Worm (Caenorhabditis elegans) whole organism, L4 larva: ENCODE data around the gene bath-10.

Experiments
- F44E2.7 ChIP-seq: fragments of 200-800 bp; sonication (Bioruptor generic); IDR thresholded peaks from 2 replicates; pipeline ENCODE4 v2.1.2; 2022; ENCODE audit warnings: missing genetic modification characterization, missing compliant biosample characterization
- F49E8.2 ChIP-seq: sonication (generic microtip); optimal IDR thresholded peaks from 2 replicates; lab custom pipeline; 2016; ENCODE audit warnings: missing compliant biosample characterization, mild to moderate bottlenecking, missing genetic modification characterization, borderline replicate concordance
- Y48G9A.11 ChIP-seq: fragments of 200-800 bp; sonication (Bioruptor generic); IDR thresholded peaks from 2 replicates; pipeline ENCODE4 v1.3.6; 2022; ENCODE audit warnings: missing genetic modification reagents, missing genetic modification characterization, missing compliant biosample characterization
- ZK546.5 ChIP-seq, 2 experiments: sonication (generic microtip); optimal IDR thresholded peaks; 2 replicates each; lab custom pipeline; 2017; ENCODE audit warnings: missing biosample characterization in 2 of 2, missing genetic modification characterization in 2 of 2
- arid-1 ChIP-seq: fragments of 200-800 bp; sonication (Bioruptor generic); conservative IDR thresholded peaks from 2 replicates; pipeline ENCODE4 v1.3.6; 2022; ENCODE audit warnings: missing genetic modification reagents, missing genetic modification characterization, missing compliant biosample characterization
- ceh-20 ChIP-seq: fragments of 200-800 bp; sonication (Bioruptor generic); IDR thresholded peaks from 2 replicates; pipeline ENCODE4 v1.3.6; 2022; ENCODE audit warnings: missing genetic modification reagents, missing genetic modification characterization, missing compliant biosample characterization
- ceh-32 ChIP-seq: sonication (generic microtip); optimal IDR thresholded peaks from 2 replicates; lab custom pipeline; 2016; ENCODE audit warnings: mild to moderate bottlenecking, missing genetic modification characterization, missing compliant biosample characterization; ENCODE audit not compliant: poor library complexity
- ceh-62 ChIP-seq: sonication (generic microtip); optimal IDR thresholded peaks from 2 replicates; lab custom pipeline; 2017; ENCODE audit warnings: missing biosample characterization, missing genetic modification characterization
- ctbp-1 ChIP-seq: fragments of 200-800 bp; sonication (Bioruptor generic); IDR thresholded peaks from 2 replicates; pipeline ENCODE4 v1.3.6; 2022; ENCODE audit warnings: missing genetic modification reagents, missing genetic modification characterization, missing compliant biosample characterization
- daf-19 ChIP-seq: fragments of 200-800 bp; sonication (Bioruptor generic); conservative IDR thresholded peaks from 2 replicates; pipeline ENCODE4 v1.3.6; 2022; ENCODE audit warnings: missing genetic modification characterization, missing compliant biosample characterization
- dmd-8 ChIP-seq: fragments of 200-800 bp; sonication (Bioruptor generic); IDR thresholded peaks from 2 replicates; pipeline ENCODE4 v1.3.6; 2022; ENCODE audit warnings: missing genetic modification characterization, missing compliant biosample characterization
- duxl-1 ChIP-seq: sonication (generic microtip); optimal IDR thresholded peaks from 2 replicates; lab custom pipeline; 2016; ENCODE audit warnings: mild to moderate bottlenecking, missing genetic modification characterization, moderate library complexity, missing compliant biosample characterization; ENCODE audit not compliant: poor library complexity
- egl-27 ChIP-seq: sonication (generic microtip); optimal IDR thresholded peaks from 3 replicates; lab custom pipeline; 2017; ENCODE audit warnings: missing biosample characterization, missing genetic modification reagents, missing genetic modification characterization
- fkh-10 ChIP-seq: fragments of 150-350 bp; optimal IDR thresholded peaks from 2 replicates; lab custom pipeline; 2014; ENCODE audit warnings: missing biosample characterization, missing genetic modification reagents, missing genetic modification characterization
- lin-1 ChIP-seq: fragments of 200-800 bp; sonication (Bioruptor generic); IDR thresholded peaks from 2 replicates; pipeline ENCODE4 v1.3.6; 2022; ENCODE audit warnings: missing genetic modification reagents, missing genetic modification characterization, missing compliant biosample characterization
- lin-13 ChIP-seq: fragments of 150-350 bp; optimal IDR thresholded peaks from 2 replicates; lab custom pipeline; 2014; ENCODE audit warnings: missing biosample characterization, missing genetic modification reagents, missing genetic modification characterization
- lin-38 ChIP-seq: fragments of 200-800 bp; sonication (Bioruptor generic); IDR thresholded peaks from 2 replicates; pipeline ENCODE4 v1.3.6; 2022; ENCODE audit warnings: missing genetic modification reagents, missing genetic modification characterization, missing compliant biosample characterization
- lin-39 ChIP-seq: fragments of 150-350 bp; optimal IDR thresholded peaks from 2 replicates; lab custom pipeline; 2014; ENCODE audit warnings: missing biosample characterization, missing genetic modification reagents, missing genetic modification characterization
- madf-9 ChIP-seq: fragments of 200-800 bp; sonication (Bioruptor generic); conservative IDR thresholded peaks from 2 replicates; pipeline ENCODE4 v1.3.6; 2022; ENCODE audit warnings: missing genetic modification reagents, missing genetic modification characterization, missing compliant biosample characterization
- mdt-29 ChIP-seq: fragments of 200-800 bp; sonication (Bioruptor generic); IDR thresholded peaks from 2 replicates; pipeline ENCODE4 v1.3.6; 2022; ENCODE audit warnings: missing genetic modification reagents, missing genetic modification characterization, missing compliant biosample characterization
- nhr-10 ChIP-seq: fragments of 150-350 bp; optimal IDR thresholded peaks from 2 replicates; lab custom pipeline; 2014; ENCODE audit warnings: missing biosample characterization, missing genetic modification characterization
- nhr-102 ChIP-seq: sonication (generic microtip); optimal IDR thresholded peaks from 2 replicates; lab custom pipeline; 2016; ENCODE audit warnings: mild to moderate bottlenecking, missing genetic modification characterization, moderate library complexity, missing compliant biosample characterization
- nhr-11 ChIP-seq: fragments of 150-350 bp; optimal IDR thresholded peaks from 2 replicates; lab custom pipeline; 2014; ENCODE audit warnings: missing biosample characterization, missing genetic modification characterization
- nhr-6 ChIP-seq: fragments of 150-350 bp; optimal IDR thresholded peaks from 2 replicates; lab custom pipeline; 2014; ENCODE audit warnings: missing biosample characterization, missing genetic modification characterization
- pha-4 ChIP-seq, 2 experiments: fragments of 150-350 bp in 1 of 2; fragments of 200-800 bp in 1 of 2; sonication (Bioruptor generic) in 1 of 2; IDR thresholded peaks in 1 of 2; optimal IDR thresholded peaks in 1 of 2; 2 replicates each; pipeline versions ENCODE4 v1.3.6 to Lab custom; 2014 to 2022; ENCODE audit warnings: missing genetic modification characterization in 2 of 2, missing genetic modification reagents in 2 of 2, missing biosample characterization in 1 of 2, missing compliant biosample characterization in 1 of 2
- rbr-2 ChIP-seq: sonication (generic microtip); optimal IDR thresholded peaks from 2 replicates; lab custom pipeline; 2016; ENCODE audit warnings: missing genotype, missing genetic modification characterization, missing compliant biosample characterization
- snpc-4 ChIP-seq: fragments of 150-350 bp; optimal IDR thresholded peaks from 2 replicates; lab custom pipeline; 2014; ENCODE audit warnings: missing biosample characterization, missing genetic modification characterization
- spr-1 ChIP-seq: sonication (generic microtip); optimal IDR thresholded peaks from 2 replicates; lab custom pipeline; 2016; ENCODE audit warnings: mild to moderate bottlenecking, missing genetic modification characterization, missing compliant biosample characterization
- vab-7 ChIP-seq: fragments of 200-800 bp; sonication (Bioruptor generic); IDR thresholded peaks from 2 replicates; pipeline ENCODE4 v1.3.6; 2022; ENCODE audit warnings: missing genetic modification reagents, missing genetic modification characterization, missing compliant biosample characterization
- zag-1 ChIP-seq: fragments of 150-350 bp; optimal IDR thresholded peaks from 2 replicates; lab custom pipeline; 2014; ENCODE audit warnings: missing biosample characterization, missing genetic modification characterization
- zfp-2 ChIP-seq: sonication (generic microtip); optimal IDR thresholded peaks from 2 replicates; lab custom pipeline; 2016; ENCODE audit warnings: mild to moderate bottlenecking, missing genetic modification characterization, missing compliant biosample characterization
- zip-11 ChIP-seq: fragments of 200-800 bp; sonication (Bioruptor generic); IDR thresholded peaks from 2 replicates; pipeline ENCODE4 v1.3.6; 2022; ENCODE audit warnings: missing genetic modification characterization, missing compliant biosample characterization
- zip-2 ChIP-seq: fragments of 150-350 bp; optimal IDR thresholded peaks from 2 replicates; lab custom pipeline; 2014; ENCODE audit warnings: missing biosample characterization, missing genetic modification characterization
- ztf-11 ChIP-seq: fragments of 150-350 bp; optimal IDR thresholded peaks from 2 replicates; lab custom pipeline; 2014; ENCODE audit warnings: missing biosample characterization, missing genetic modification characterization

The bath-10 gene

DNA sequence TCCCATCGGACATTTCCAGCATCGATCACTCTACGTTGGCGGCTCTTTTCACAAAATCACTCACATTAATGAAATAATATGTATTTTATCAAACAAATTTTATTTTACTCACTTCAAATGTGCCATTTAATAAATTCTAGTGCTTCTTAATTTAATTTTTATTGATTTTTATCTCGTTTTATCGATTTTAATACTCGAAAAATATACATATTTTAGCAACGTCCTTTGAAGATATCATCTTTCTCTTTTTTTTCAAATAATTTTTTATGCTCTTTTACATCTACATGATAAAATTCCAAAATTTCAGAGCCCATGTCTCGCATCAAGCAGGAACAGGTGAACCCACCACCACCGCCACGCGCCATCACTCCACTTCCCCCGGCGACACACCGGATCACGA lies 16.0 kb upstream of the bath-10 start, which contains the start of the genes lido-14 and bath-27:
lido-14 (plus strand) TSS at position 301 of the 400 bp plus-strand sequence.
bath-27 (plus strand) TSS at position 306 of the 400 bp plus-strand sequence.
- TF ChIP-seq arid-1 (GFP tag; lab: Robert Waterston, UW) (no peak), fkh-10 (GFP tag; lab: Kevin White, UChicago) (no peak), nhr-6 (tag; lab: Kevin White, UChicago) (no peak)

DNA sequence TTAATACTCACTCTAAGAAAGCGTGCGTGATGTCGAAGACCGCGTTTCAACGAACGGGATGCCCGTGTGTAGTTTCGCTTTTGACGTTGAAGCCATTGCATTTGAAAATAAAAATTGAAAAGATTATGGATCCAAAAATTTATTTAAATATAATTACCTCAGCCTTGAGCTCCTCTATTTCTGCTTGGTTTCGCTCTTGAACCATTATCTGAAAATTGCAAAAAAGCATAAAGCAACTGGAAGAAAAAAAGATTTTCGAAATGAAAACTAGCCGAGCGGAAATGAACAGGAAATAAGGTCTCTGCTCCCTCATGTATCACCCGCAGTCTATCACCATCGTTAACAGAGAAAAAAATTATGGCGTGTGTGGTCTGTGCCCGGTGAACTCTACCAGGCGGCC lies 7.8 kb upstream of the bath-10 start, which contains the start of gene Y49F6C.6:
Y49F6C.6 (minus strand) TSS at position 101 of the 400 bp plus-strand sequence.
- TF ChIP-seq egl-27 (tag; lab: Kevin White, UChicago) (no peak), pha-4 (GFP tag; IDR thresholded peaks at IDR 0.05; lab: Robert Waterston, UW) (no peak), pha-4 (tag; optimal IDR thresholded peaks at IDR 0.05; lab: Kevin White, UChicago) (no peak), ZK546.5 (tag; optimal IDR thresholded peaks at IDR 0.05; lab: Kevin White, UChicago) (no peak), ceh-32 (tag; lab: Kevin White, UChicago) (no peak), ztf-11 (tag; lab: Kevin White, UChicago) (no peak), nhr-102 (tag; lab: Kevin White, UChicago) (no peak), zag-1 (no peak), lin-39 (tag; lab: Kevin White, UChicago) (no peak), lin-38 (GFP tag; lab: Robert Waterston, UW) (no peak)

DNA sequence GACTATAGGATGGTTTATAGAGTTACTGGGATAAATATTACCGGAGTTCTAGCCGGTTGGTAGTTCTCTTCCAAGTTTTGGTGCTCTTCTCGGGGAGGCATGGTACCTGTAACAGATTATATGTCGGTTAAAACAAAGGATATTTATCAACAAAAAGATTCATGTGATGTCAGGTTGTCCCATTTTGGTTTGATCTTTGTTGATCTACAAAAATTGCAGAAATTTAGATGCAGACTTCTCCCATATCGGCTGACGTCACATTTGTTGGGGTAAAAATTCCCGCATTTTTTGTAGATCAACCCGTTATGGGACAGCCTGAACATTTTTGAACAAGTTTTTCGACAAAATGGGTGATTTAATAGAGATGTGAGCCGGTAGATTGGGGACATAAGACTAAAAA lies 6.8 kb upstream of the bath-10 start, which contains the start of gene Y49F6C.7:
Y49F6C.7 (minus strand) TSS at position 101 of the 400 bp plus-strand sequence.
- TF ChIP-seq vab-7 (GFP tag; lab: Robert Waterston, UW) (no peak), snpc-4 (tag; lab: Kevin White, UChicago) (no peak), F44E2.7 (GFP tag; lab: Robert Waterston, UW) (no peak)

DNA sequence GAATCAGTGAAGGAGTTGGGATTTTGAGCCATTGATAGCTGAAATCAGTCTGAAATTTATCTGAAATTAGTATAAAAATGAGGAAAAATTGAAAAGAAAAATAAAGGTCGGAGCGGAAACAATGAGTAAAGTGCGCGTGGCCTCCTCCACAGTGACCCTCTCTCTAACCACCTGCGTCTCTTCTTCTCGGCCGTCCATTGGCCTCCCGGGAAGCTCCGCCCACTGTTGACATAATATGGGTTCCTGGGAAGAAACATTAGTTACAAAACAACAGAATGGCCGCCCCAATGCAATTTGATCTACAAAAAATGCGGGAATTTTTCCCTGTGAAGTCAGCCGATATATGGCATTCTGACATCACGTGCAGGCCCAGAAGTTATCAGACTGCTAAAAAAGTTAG lies 4.8 kb upstream of the bath-10 start, which contains the start of gene Y49F6C.8:
Y49F6C.8 (minus strand) TSS at position 51 of the 400 bp plus-strand sequence.
- TF ChIP-seq dmd-8 (GFP tag; lab: Robert Waterston, UW) (no peak), madf-9 (GFP tag; lab: Robert Waterston, UW) (no peak), ceh-62 (tag; lab: Kevin White, UChicago) (no peak), duxl-1 (tag; lab: Kevin White, UChicago) (peak; percentile 97)

DNA sequence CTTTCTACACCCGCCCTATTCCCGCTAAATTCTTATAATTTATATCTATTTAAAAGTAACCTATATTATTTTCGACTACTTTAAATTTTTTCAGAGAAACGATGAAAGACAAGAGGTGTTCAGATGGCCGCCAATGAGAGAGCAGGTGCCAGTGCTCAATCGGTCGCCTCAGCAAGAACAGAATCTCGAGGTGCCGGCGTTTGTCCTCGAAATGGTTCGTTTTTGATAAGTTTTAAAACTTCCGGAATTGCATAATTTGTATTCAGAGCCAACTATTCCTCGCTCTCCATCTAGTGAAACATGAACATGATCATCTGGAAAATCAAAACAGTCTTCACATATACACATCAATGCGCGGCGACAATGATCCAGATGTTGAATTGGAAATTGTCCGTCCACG lies 3.9 kb upstream of the bath-10 start, which contains the start of gene bath-23:
bath-23 (plus strand) TSS at position 301 of the 400 bp plus-strand sequence.
- TF ChIP-seq ceh-20 (GFP tag; lab: Robert Waterston, UW) (no peak), zip-2 (tag; lab: Kevin White, UChicago) (no peak), spr-1 (tag; lab: Kevin White, UChicago) (no peak)

DNA sequence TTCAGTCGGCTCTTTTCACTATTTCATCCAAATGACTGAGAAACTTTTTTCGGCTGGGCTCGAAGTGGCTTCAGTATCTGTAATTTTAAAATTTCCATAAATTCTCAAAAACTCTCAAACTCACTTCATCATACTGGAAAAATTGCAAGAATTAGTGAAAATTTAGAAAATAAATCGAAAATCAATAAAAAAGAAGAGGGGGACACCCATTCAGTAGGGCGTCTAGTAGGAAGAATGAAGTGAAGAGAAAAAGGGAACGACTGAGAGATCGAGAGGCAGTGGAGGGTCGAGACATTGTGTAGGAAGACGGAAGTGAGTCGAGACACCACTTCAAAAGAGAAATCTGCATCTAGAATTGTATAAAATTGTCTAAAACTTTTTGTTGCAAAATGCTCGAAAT lies 1.0 kb upstream of the bath-10 start:
- TF ChIP-seq lin-1 (GFP tag; lab: Robert Waterston, UW) (no peak), lin-13 (GFP tag; lab: Kevin White, UChicago) (no peak), snpc-4 (tag; lab: Kevin White, UChicago) (no peak), ceh-20 (GFP tag; lab: Robert Waterston, UW) (no peak), rbr-2 (tag; lab: Kevin White, UChicago) (no peak), zfp-2 (tag; lab: Kevin White, UChicago) (no peak), ctbp-1 (GFP tag; lab: Robert Waterston, UW) (no peak), zag-1 (no peak), nhr-10 (tag; lab: Kevin White, UChicago) (no peak), nhr-11 (tag; lab: Kevin White, UChicago) (no peak), daf-19 (GFP tag; lab: Robert Waterston, UW) (no peak), spr-1 (tag; lab: Kevin White, UChicago) (no peak), F49E8.2 (tag; lab: Kevin White, UChicago) (no peak), zip-11 (GFP tag; lab: Robert Waterston, UW) (no peak), Y48G9A.11 (no peak), mdt-29 (GFP tag; lab: Robert Waterston, UW) (no peak)
